Worm (Caenorhabditis elegans) whole organism, mixed stage, embryonic: Measurements from ENCODE around the gene clec-37.

ENCODE experiments used
- M03D4.4 ChIP-seq: sonication (generic microtip); optimal IDR thresholded peaks from 2 replicates; lab custom pipeline; 2017; ENCODE audit warnings: mild to moderate bottlenecking, missing genetic modification characterization, missing compliant biosample characterization
- bed-3 ChIP-seq: fragments of 200-800 bp; sonication (Bioruptor generic); optimal IDR thresholded peaks from 3 replicates; lab custom pipeline; 2018; ENCODE audit warnings: mild to moderate bottlenecking, missing genetic modification characterization, moderate library complexity, missing compliant biosample characterization
- ceh-39 ChIP-seq: fragments of 150-350 bp; optimal IDR thresholded peaks from 2 replicates; lab custom pipeline; 2014; ENCODE audit warnings: missing biosample characterization, missing genetic modification characterization
- ceh-43 ChIP-seq: fragments of 200-800 bp; sonication (Bioruptor generic); optimal IDR thresholded peaks from 2 replicates; lab custom pipeline; 2018; ENCODE audit warnings: mild to moderate bottlenecking, missing genetic modification characterization, moderate library complexity, missing compliant biosample characterization
- ces-1 ChIP-seq: fragments of 150-350 bp; optimal IDR thresholded peaks from 2 replicates; lab custom pipeline; 2014; ENCODE audit warnings: missing biosample characterization, missing genetic modification reagents, missing genetic modification characterization
- cnd-1 ChIP-seq: fragments of 200-800 bp; sonication (Bioruptor generic); optimal IDR thresholded peaks from 2 replicates; lab custom pipeline; 2018; ENCODE audit warnings: mild to moderate bottlenecking, missing genetic modification characterization, missing compliant biosample characterization
- elt-1 ChIP-seq: sonication (generic microtip); optimal IDR thresholded peaks from 2 replicates; lab custom pipeline; 2017; ENCODE audit warnings: missing genetic modification characterization, mild to moderate bottlenecking, missing compliant biosample characterization, antibody characterized with exemption, moderate library complexity, borderline replicate concordance; ENCODE audit not compliant: insufficient read depth
- elt-3 ChIP-seq: fragments of 150-350 bp; optimal IDR thresholded peaks from 2 replicates; lab custom pipeline; 2014; ENCODE audit warnings: missing biosample characterization, missing genetic modification characterization
- flh-1 ChIP-seq: fragments of 200-800 bp; sonication (Bioruptor generic); optimal IDR thresholded peaks from 2 replicates; lab custom pipeline; 2018; ENCODE audit warnings: mild to moderate bottlenecking, missing genetic modification characterization, moderate library complexity, missing compliant biosample characterization
- ham-2 ChIP-seq: fragments of 200-800 bp; sonication (Bioruptor generic); optimal IDR thresholded peaks from 2 replicates; lab custom pipeline; 2018; ENCODE audit warnings: mild to moderate bottlenecking, missing genetic modification characterization, missing compliant biosample characterization
- lin-13 ChIP-seq: fragments of 150-350 bp; optimal IDR thresholded peaks from 2 replicates; lab custom pipeline; 2014; ENCODE audit warnings: missing biosample characterization, missing genetic modification characterization
- lin-32 ChIP-seq: fragments of 200-800 bp; sonication (Bioruptor generic); optimal IDR thresholded peaks from 2 replicates; lab custom pipeline; 2018; ENCODE audit warnings: mild to moderate bottlenecking, missing genetic modification characterization, missing compliant biosample characterization
- mab-5 ChIP-seq: fragments of 150-350 bp; optimal IDR thresholded peaks from 2 replicates; lab custom pipeline; 2014; ENCODE audit warnings: missing biosample characterization, missing genetic modification characterization
- mep-1 ChIP-seq: fragments of 150-350 bp; optimal IDR thresholded peaks from 2 replicates; lab custom pipeline; 2017; ENCODE audit warnings: missing biosample characterization, missing genetic modification reagents, missing genetic modification characterization, inconsistent platforms
- mls-2 ChIP-seq: sonication (generic microtip); optimal IDR thresholded peaks from 2 replicates; lab custom pipeline; 2016; ENCODE audit warnings: mild to moderate bottlenecking, missing genetic modification characterization, moderate library complexity, missing compliant biosample characterization
- nhr-12 ChIP-seq: fragments of 150-350 bp; optimal IDR thresholded peaks from 2 replicates; lab custom pipeline; 2014; ENCODE audit warnings: missing biosample characterization, missing genetic modification characterization
- nhr-2 ChIP-seq: fragments of 150-350 bp; optimal IDR thresholded peaks from 2 replicates; lab custom pipeline; 2014; ENCODE audit warnings: missing biosample characterization, missing genetic modification characterization
- nhr-76 ChIP-seq: sonication (generic microtip); optimal IDR thresholded peaks from 2 replicates; lab custom pipeline; 2017; ENCODE audit warnings: missing biosample characterization, missing genetic modification characterization
- pha-4 ChIP-seq: fragments of 150-350 bp; optimal IDR thresholded peaks from 2 replicates; lab custom pipeline; 2018; ENCODE audit warnings: missing biosample characterization, missing genetic modification reagents, missing genetic modification characterization
- sem-2 ChIP-seq: fragments of 200-800 bp; sonication (Bioruptor generic); optimal IDR thresholded peaks from 2 replicates; lab custom pipeline; 2018; ENCODE audit warnings: mild to moderate bottlenecking, missing genetic modification characterization, missing compliant biosample characterization
- snpc-4 ChIP-seq: fragments of 150-350 bp; optimal IDR thresholded peaks from 2 replicates; lab custom pipeline; 2014; ENCODE audit warnings: missing biosample characterization, missing genetic modification characterization
- sptf-1 ChIP-seq: sonication (generic microtip); optimal IDR thresholded peaks from 2 replicates; lab custom pipeline; 2017; ENCODE audit warnings: mild to moderate bottlenecking, missing genetic modification characterization, moderate library complexity, missing compliant biosample characterization
- tbx-8 ChIP-seq: fragments of 200-800 bp; sonication (Bioruptor generic); optimal IDR thresholded peaks from 2 replicates; lab custom pipeline; 2018; ENCODE audit warnings: mild to moderate bottlenecking, missing genetic modification characterization, moderate library complexity, missing compliant biosample characterization
- unc-120 ChIP-seq: sonication (generic microtip); optimal IDR thresholded peaks from 2 replicates; lab custom pipeline; 2017; ENCODE audit warnings: missing genetic modification characterization, missing compliant biosample characterization; ENCODE audit not compliant: poor library complexity, severe bottlenecking
- unc-39 ChIP-seq: fragments of 150-350 bp; optimal IDR thresholded peaks from 2 replicates; lab custom pipeline; 2014; ENCODE audit warnings: missing biosample characterization, missing genetic modification characterization
- unc-62 ChIP-seq: fragments of 150-350 bp; optimal IDR thresholded peaks from 2 replicates; lab custom pipeline; 2014; ENCODE audit warnings: missing biosample characterization, missing genetic modification reagents, missing genetic modification characterization
- zip-8 ChIP-seq: fragments of 150-350 bp; optimal IDR thresholded peaks from 2 replicates; lab custom pipeline; 2014; ENCODE audit warnings: missing biosample characterization, missing genetic modification characterization
- ztf-11 ChIP-seq: fragments of 150-350 bp; optimal IDR thresholded peaks from 2 replicates; lab custom pipeline; 2014; ENCODE audit warnings: missing biosample characterization, missing genetic modification characterization

clec-37 gene

ce11 chrV:16853956-16854683, 2.2 kb upstream of the clec-37 start, which contains the start of the genes clec-35 and clec-27:
Gene clec-35, minus strand, starts transcription at chrV:16854056.
Gene clec-27, plus strand, starts transcription at chrV:16854633.
- no peak for TF ChIP-seq bed-3
- no peak for TF ChIP-seq nhr-76 (tag; lab: Kevin White, UChicago)
- no peak for TF ChIP-seq cnd-1 (tag; lab: Kevin White, UChicago)
- TF ChIP-seq ces-1 = no peak
- no peak for TF ChIP-seq nhr-2
- TF ChIP-seq M03D4.4 (tag; lab: Kevin White, UChicago) = no peak
- TF ChIP-seq pha-4 (tag; lab: Kevin White, UChicago) = no peak
- TF ChIP-seq ceh-39 (tag; lab: Kevin White, UChicago) = no peak
- TF ChIP-seq mls-2 = no peak
- TF ChIP-seq ham-2 (GFP tag; lab: Kevin White, UChicago) = no peak
- no peak for TF ChIP-seq sptf-1 (tag; lab: Kevin White, UChicago)
- TF ChIP-seq mep-1 = no peak
- TF ChIP-seq flh-1 (GFP tag; lab: Kevin White, UChicago) = no peak
- no peak for TF ChIP-seq unc-120 (tag; lab: Kevin White, UChicago)
- no peak for TF ChIP-seq mab-5 (tag; lab: Kevin White, UChicago)

ce11 chrV:16848498-16848897, 3.4 kb downstream of the clec-37 start, which contains the start of the genes clec-36 and clec-26:
Gene clec-36, minus strand, starts transcription at chrV:16848598.
Gene clec-26, plus strand, starts transcription at chrV:16848611.
- TF ChIP-seq ceh-43 (GFP tag; lab: Kevin White, UChicago) (no peak), mab-5 (tag; lab: Kevin White, UChicago) (no peak), bed-3 (no peak), ztf-11 (tag; lab: Kevin White, UChicago) (no peak), snpc-4 (tag; lab: Kevin White, UChicago) (no peak), unc-120 (tag; lab: Kevin White, UChicago) (no peak), unc-39 (tag; lab: Kevin White, UChicago) (no peak), ces-1 (no peak)
- TF ChIP-seq, all 35 proteins: peak for 0

- TF ChIP-seq lin-32 (no peak), bed-3 (no peak)
Measured at ce11 chrV:16842941-16843340, 9.0 kb downstream of the clec-37 start, which contains the start of gene clec-25. Gene clec-25, plus strand, starts transcription at chrV:16843241.

ce11 chrV:16840961-16841360, 10.9 kb downstream of the clec-37 start, which contains the start of gene clec-40:
Gene clec-40, minus strand, starts transcription at chrV:16841061.
- no peak for TF ChIP-seq snpc-4 (tag; lab: Kevin White, UChicago)
- TF ChIP-seq lin-32 = no peak
- TF ChIP-seq elt-1 (tag; lab: Kevin White, UChicago) = no peak
- no peak for TF ChIP-seq unc-39 (tag; lab: Kevin White, UChicago)
- no peak for TF ChIP-seq sem-2

- no peak for TF ChIP-seq ham-2 (GFP tag; lab: Kevin White, UChicago)
- no peak for TF ChIP-seq nhr-76 (tag; lab: Kevin White, UChicago)
- TF ChIP-seq ceh-39 (tag; lab: Kevin White, UChicago) = no peak
- no peak for TF ChIP-seq mls-2
- no peak for TF ChIP-seq unc-120 (tag; lab: Kevin White, UChicago)
- TF ChIP-seq nhr-2 = no peak
- TF ChIP-seq lin-32 = no peak
- no peak for TF ChIP-seq mab-5 (tag; lab: Kevin White, UChicago)
- TF ChIP-seq lin-13 (tag; lab: Kevin White, UChicago) = no peak
- TF ChIP-seq elt-3 (tag; lab: Kevin White, UChicago) = no peak
- no peak for TF ChIP-seq tbx-8
- TF ChIP-seq mep-1 = no peak
Measured at ce11 chrV:16840283-16840682, 11.6 kb downstream of the clec-37 start.

ce11 chrV:16838435-16838834, 13.5 kb downstream of the clec-37 start:
- TF ChIP-seq sem-2 (no peak), ceh-39 (tag; lab: Kevin White, UChicago) (no peak), flh-1 (GFP tag; lab: Kevin White, UChicago) (no peak), tbx-8 (no peak), unc-62 (no peak), elt-3 (tag; lab: Kevin White, UChicago) (no peak), snpc-4 (tag; lab: Kevin White, UChicago) (no peak), nhr-12 (tag; lab: Kevin White, UChicago) (no peak), zip-8 (tag; lab: Kevin White, UChicago) (no peak), unc-120 (tag; lab: Kevin White, UChicago) (no peak), nhr-2 (no peak), M03D4.4 (tag; lab: Kevin White, UChicago) (no peak), ces-1 (no peak), elt-1 (tag; lab: Kevin White, UChicago) (no peak), bed-3 (no peak)
